Fruit fly (Drosophila melanogaster): ENCODE data around the gene CG6712.

The CG6712 gene

dm6 chr2L:12115809-12116208 lies 19.5 kb upstream of the CG6712 start (continued):
- no peak for TF ChIP-seq CG32772 (GFP tag; IDR thresholded peaks at IDR 0.05)
- peak; percentile 58 for TF ChIP-seq CG18262 (tag; optimal IDR thresholded peaks at IDR 0.05)

- TF ChIP-seq sens (GFP tag) (peak; percentile 29), CG5180 (GFP tag; optimal IDR thresholded peaks at IDR 0.05) (peak; percentile 92), jumu (GFP tag; optimal IDR thresholded peaks at IDR 0.05) (no peak), Trl (optimal IDR thresholded peaks at IDR 0.05) (peak in 1 of 2 experiments; percentile 17), Trl (GFP tag; optimal IDR thresholded peaks at IDR 0.05) (no peak), abd-A (tag; optimal IDR thresholded peaks at IDR 0.05) (no peak)
These were observed 17.8 kb upstream of the CG6712 start, which contains the start of gene CG17211 for dm6 chr2L:12114159-12114558. CG17211 (plus strand) TSS chr2L:12114360.

- TF ChIP-seq Atf6 (GFP tag; IDR thresholded peaks at IDR 0.05), result no peak
- TF ChIP-seq corto (GFP tag; optimal IDR thresholded peaks at IDR 0.05), result peak; percentile 14
These were observed 16.7 kb upstream of the CG6712 start for dm6 chr2L:12112943-12113557.

- TF ChIP-seq knrl (GFP tag; IDR thresholded peaks at IDR 0.05; ENCODE audit: partially characterized antibody), result no peak
- peak; percentile 50 for TF ChIP-seq exex (tag; optimal IDR thresholded peaks at IDR 0.05)
- 0 out of 2 replicates have a peak, but pooled peaks have one; percentile 6 for TF ChIP-seq CG42726 (GFP tag; IDR thresholded peaks at IDR 0.05; ENCODE audit: partially characterized antibody)
These were observed 14.5 kb upstream of the CG6712 start, which contains the start of gene Phae2 for dm6 chr2L:12110810-12111209. Phae2 (plus strand) TSS chr2L:12111110.

- TF ChIP-seq CG15269 (tag; optimal IDR thresholded peaks at IDR 0.05), result no peak
- TF ChIP-seq CG17359 (tag; optimal IDR thresholded peaks at IDR 0.05), result no peak
- TF ChIP-seq dmrt99B (tag; optimal IDR thresholded peaks at IDR 0.05), result no peak
- TF ChIP-seq ERR (GFP tag; optimal IDR thresholded peaks at IDR 0.05), result no peak
- TF ChIP-seq Adf1 (GFP tag; IDR thresholded peaks at IDR 0.05), result no peak
- peak; percentile 59 for TF ChIP-seq CG8290 (GFP tag; optimal IDR thresholded peaks at IDR 0.05)
- no peak for TF ChIP-seq CG8290 (tag; optimal IDR thresholded peaks at IDR 0.05)
- no peak for TF ChIP-seq CG7786 (GFP tag; optimal IDR thresholded peaks at IDR 0.05)
- TF ChIP-seq CG33557 (GFP tag; optimal IDR thresholded peaks at IDR 0.05), result no peak
- TF ChIP-seq fd96Cb (tag; optimal IDR thresholded peaks at IDR 0.05), result no peak
- no peak for TF ChIP-seq CG14441 (GFP tag; IDR thresholded peaks at IDR 0.05)
- TF ChIP-seq CG1529 (GFP tag; optimal IDR thresholded peaks at IDR 0.05), result peak; percentile 14
- TF ChIP-seq ara (GFP tag; IDR thresholded peaks at IDR 0.05), result no peak
- TF ChIP-seq Bdp1 (GFP tag; optimal IDR thresholded peaks at IDR 0.05), result no peak
- no peak for TF ChIP-seq eyg (GFP tag; optimal IDR thresholded peaks at IDR 0.05)
- no peak for TF ChIP-seq ewg (GFP tag; optimal IDR thresholded peaks at IDR 0.05)
- TF ChIP-seq CG10321 (GFP tag; IDR thresholded peaks at IDR 0.05), result no peak
- TF ChIP-seq chif (GFP tag; optimal IDR thresholded peaks at IDR 0.05), result no peak
- peak; percentile 6 for TF ChIP-seq pros (GFP tag; optimal IDR thresholded peaks at IDR 0.05)
- no peak for TF ChIP-seq CG1233 (GFP tag; optimal IDR thresholded peaks at IDR 0.05)
- no peak for TF ChIP-seq tio (GFP tag; optimal IDR thresholded peaks at IDR 0.05)
- TF ChIP-seq salm (tag; optimal IDR thresholded peaks at IDR 0.05), result no peak
- TF ChIP-seq bab2 (GFP tag; optimal IDR thresholded peaks at IDR 0.05), result no peak
- no peak for TF ChIP-seq CG15073 (GFP tag; optimal IDR thresholded peaks at IDR 0.05)
- TF ChIP-seq nau (GFP tag; optimal IDR thresholded peaks at IDR 0.05), result no peak
- no peak for TF ChIP-seq onecut (GFP tag; IDR thresholded peaks at IDR 0.05)
- TF ChIP-seq en (GFP tag; optimal IDR thresholded peaks at IDR 0.05), result no peak
- no peak for TF ChIP-seq CG3281 (GFP tag; optimal IDR thresholded peaks at IDR 0.05)
- TF ChIP-seq CG4282 (GFP tag; optimal IDR thresholded peaks at IDR 0.05), result no peak
- TF ChIP-seq fd3F (GFP tag; optimal IDR thresholded peaks at IDR 0.05), result no peak
These were observed 12.7 kb upstream of the CG6712 start, which contains the start of the genes Rab6 and Phae1 for dm6 chr2L:12108779-12109564. Rab6 (minus strand) TSS chr2L:12109116. Phae1 (plus strand) TSS chr2L:12109417.

Data from whole organism, embryonic.